Worm (Caenorhabditis elegans): ENCODE results near the gene srg-4.

The srg-4 gene

DNA sequence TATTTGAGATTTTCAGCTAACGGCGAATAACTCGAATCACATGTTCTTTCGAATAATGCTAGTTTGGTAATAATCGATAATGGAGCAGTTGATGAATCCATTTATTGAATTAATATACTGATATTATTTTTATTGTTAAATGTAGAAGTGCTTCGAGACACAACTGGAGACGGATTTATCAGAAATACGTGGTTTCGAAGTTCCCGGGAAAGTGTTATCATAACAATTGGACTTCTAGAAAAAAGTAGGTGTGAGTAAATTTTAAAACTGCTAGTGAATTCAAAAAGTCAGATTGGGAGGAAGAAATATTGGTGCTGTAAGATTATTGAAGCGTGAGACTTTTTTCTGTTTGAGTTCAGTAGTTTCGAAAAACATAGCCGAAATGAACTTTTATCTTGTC, 1.8 kb downstream of the srg-4 start, which contains the start of gene srg-2:
TSS of gene srg-2 (minus strand) at position 101 of the 400 bp plus-strand sequence.
- TF ChIP-seq ceh-14 (tag; optimal IDR thresholded peaks at IDR 0.05): no peak
- TF ChIP-seq unc-42 (tag; optimal IDR thresholded peaks at IDR 0.05): no peak
- TF ChIP-seq pha-2 (tag; optimal IDR thresholded peaks at IDR 0.05): no peak
- TF ChIP-seq ceh-2 (tag; optimal IDR thresholded peaks at IDR 0.05): no peak
- no peak for TF ChIP-seq hlh-6 (tag; optimal IDR thresholded peaks at IDR 0.05)
- no peak for TF ChIP-seq C08G9.2 (tag; optimal IDR thresholded peaks at IDR 0.05)
- no peak for TF ChIP-seq tbx-2 (tag; optimal IDR thresholded peaks at IDR 0.05)
- no peak for TF ChIP-seq pros-1 (tag; optimal IDR thresholded peaks at IDR 0.05)

- no peak for TF ChIP-seq sox-2 (GFP tag; IDR thresholded peaks at IDR 0.05)
- TF ChIP-seq lin-11 (tag; optimal IDR thresholded peaks at IDR 0.05): no peak
- no peak for TF ChIP-seq ets-4 (tag; optimal IDR thresholded peaks at IDR 0.05)
- no peak for TF ChIP-seq ceh-31 (tag; optimal IDR thresholded peaks at IDR 0.05)
- no peak for TF ChIP-seq T23F11.4 (GFP tag; optimal IDR thresholded peaks at IDR 0.05)
- no peak for TF ChIP-seq nhr-11 (tag; optimal IDR thresholded peaks at IDR 0.05)
- no peak for TF ChIP-seq hlh-6 (tag; optimal IDR thresholded peaks at IDR 0.05)
- TF ChIP-seq syd-9 (tag; optimal IDR thresholded peaks at IDR 0.05): no peak
- no peak for TF ChIP-seq ceh-14 (tag; optimal IDR thresholded peaks at IDR 0.05)
- TF ChIP-seq tbx-7 (tag; optimal IDR thresholded peaks at IDR 0.05): no peak
- TF ChIP-seq ceh-30 (tag; optimal IDR thresholded peaks at IDR 0.05): no peak
- no peak for TF ChIP-seq ceh-9 (tag; optimal IDR thresholded peaks at IDR 0.05)
- no peak for TF ChIP-seq ahr-1 (tag; optimal IDR thresholded peaks at IDR 0.05)
- no peak for TF ChIP-seq K09A11.1 (tag; optimal IDR thresholded peaks at IDR 0.05; ENCODE audit: insufficient read depth)
- no peak for TF ChIP-seq fax-1 (tag; optimal IDR thresholded peaks at IDR 0.05)
Observed at ce11 chrIII:6258262-6258661, 3.6 kb downstream of the srg-4 start, which contains the start of gene srg-1. srg-1 (minus strand) TSS chrIII:6258362.

DNA sequence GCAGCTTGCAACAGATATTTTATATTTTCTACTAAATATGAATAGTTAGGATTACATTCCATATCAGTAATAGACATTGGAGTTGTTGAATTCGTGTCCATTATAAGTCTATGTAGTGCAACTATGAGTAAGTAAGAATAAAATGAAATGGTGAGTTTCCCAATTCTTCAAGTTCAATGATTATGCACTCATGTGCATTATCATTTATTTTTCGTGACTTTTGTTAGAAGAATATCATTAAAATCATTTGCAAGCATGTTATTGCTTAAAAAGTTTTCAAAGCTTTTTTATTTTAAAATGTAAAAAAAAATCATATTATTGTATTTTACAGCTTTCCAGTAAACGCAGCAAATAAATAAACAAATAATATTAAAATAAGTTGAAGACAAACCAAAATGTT, 5.2 kb downstream of the srg-4 start, which contains the start of gene srg-9:
TSS of gene srg-9 (minus strand) at position 101 of the 400 bp plus-strand sequence.
- TF ChIP-seq ceh-9 (tag; optimal IDR thresholded peaks at IDR 0.05): no peak
- no peak for TF ChIP-seq sox-4 (tag; optimal IDR thresholded peaks at IDR 0.05)
- no peak for TF ChIP-seq pha-2 (tag; optimal IDR thresholded peaks at IDR 0.05)
- no peak for TF ChIP-seq dmd-4 (tag; optimal IDR thresholded peaks at IDR 0.05; ENCODE audit: borderline replicate concordance)
- TF ChIP-seq ets-4 (tag; optimal IDR thresholded peaks at IDR 0.05): no peak
- TF ChIP-seq C38D4.7 (GFP tag; optimal IDR thresholded peaks at IDR 0.05): no peak
- no peak for TF ChIP-seq odd-2 (tag; optimal IDR thresholded peaks at IDR 0.05)
- TF ChIP-seq ttx-3 (tag; optimal IDR thresholded peaks at IDR 0.05): no peak
- no peak for TF ChIP-seq pag-3 (tag; optimal IDR thresholded peaks at IDR 0.05; ENCODE audit: borderline replicate concordance)

DNA sequence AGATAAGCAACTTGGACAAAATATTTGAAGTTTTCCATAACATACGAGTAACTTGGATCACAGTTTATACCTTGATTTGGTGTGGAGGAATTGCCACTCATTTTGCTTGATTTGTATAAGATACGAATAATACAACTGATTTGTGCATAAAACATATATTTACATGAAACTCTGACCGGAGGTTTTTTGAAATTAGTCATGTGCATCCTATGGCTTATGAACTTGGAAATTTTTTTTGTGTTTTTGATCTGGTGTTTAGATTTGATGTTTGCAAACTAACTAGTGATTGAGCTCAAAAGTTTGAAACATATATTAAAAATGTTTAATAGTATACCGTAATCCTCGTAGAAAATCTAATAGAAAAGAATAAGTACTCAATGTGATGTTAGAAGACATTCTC, 7.1 kb downstream of the srg-4 start, which contains the start of gene srg-8:
TSS of gene srg-8 (minus strand) at position 101 of the 400 bp plus-strand sequence.
- TF ChIP-seq ceh-45 (GFP tag; IDR thresholded peaks at IDR 0.05) (no peak), sox-2 (GFP tag; IDR thresholded peaks at IDR 0.05) (no peak), rnt-1 (tag; optimal IDR thresholded peaks at IDR 0.05) (no peak), C08G9.2 (tag; optimal IDR thresholded peaks at IDR 0.05) (no peak)

DNA sequence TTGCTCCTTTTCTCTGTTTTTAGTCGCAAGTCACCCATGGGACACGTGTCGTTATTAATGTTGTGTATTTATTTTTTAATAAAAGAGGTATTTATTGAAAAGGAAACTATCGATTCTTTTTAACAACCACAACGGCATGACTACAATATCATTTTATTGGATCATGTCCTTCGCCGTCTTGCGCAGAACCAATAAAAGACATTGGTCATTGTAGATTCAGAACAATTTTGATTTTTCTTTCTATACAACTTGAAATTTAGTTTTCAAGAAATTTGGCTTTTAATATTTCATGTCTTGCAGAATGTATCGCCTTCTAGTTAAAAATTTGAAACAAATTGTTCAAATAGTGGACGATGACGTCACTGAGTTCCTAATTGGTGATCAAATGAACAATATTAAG, 10.4 kb downstream of the srg-4 start, which contains the start of gene amdh-1:
TSS of gene amdh-1 (plus strand) at position 301 of the 400 bp plus-strand sequence.
- TF ChIP-seq F13H6.1 (tag; optimal IDR thresholded peaks at IDR 0.05) (no peak), Y22D7AL.16 (tag; optimal IDR thresholded peaks at IDR 0.05) (no peak)

ce11 chrIII:6248064-6248687, 13.7 kb downstream of the srg-4 start, which contains the start of the genes gen-1 and stt-3:
gen-1 (minus strand) TSS chrIII:6248158.
stt-3 (plus strand) TSS chrIII:6248637.
- TF ChIP-seq hlh-30 (tag; optimal IDR thresholded peaks at IDR 0.05; ENCODE audit: insufficient read depth): no peak
- no peak for TF ChIP-seq ceh-18 (tag; optimal IDR thresholded peaks at IDR 0.05)
- no peak for TF ChIP-seq K02D7.2 (tag; optimal IDR thresholded peaks at IDR 0.05)
- no peak for TF ChIP-seq dmd-4 (tag; optimal IDR thresholded peaks at IDR 0.05; ENCODE audit: borderline replicate concordance)

All from whole organism, late embryonic.